Fruit fly (Drosophila melanogaster) Kc167 (cell line): Measurements from ENCODE around the gene CG9592.

Experiments
- Sin3A ChIP-seq: fragments of >200 bp; optimal IDR thresholded peaks from 2 replicates; lab custom pipeline; 2018; ENCODE audit warnings: missing external identifiers
- h ChIP-seq: fragments of >200 bp; optimal IDR thresholded peaks from 3 replicates; lab custom pipeline; 2018; ENCODE audit warnings: missing external identifiers
- insv ChIP-seq: fragments of >200 bp; optimal IDR thresholded peaks from 3 replicates; lab custom pipeline; 2018; ENCODE audit warnings: missing external identifiers
- psq ChIP-seq: fragments of >200 bp; optimal IDR thresholded peaks from 2 replicates; lab custom pipeline; 2017; ENCODE audit warnings: missing external identifiers

- TF ChIP-seq psq (lab: Kevin White, UChicago) (no peak), Sin3A (lab: Kevin White, UChicago) (no peak), h (lab: Kevin White, UChicago) (no peak), insv (no peak)
Measured at dm6 chr3L:14547811-14548765, 30.5 kb downstream of the CG9592 start.
